Worm (Caenorhabditis elegans) whole organism, L1 larva: ENCODE measurements around the gene hot-1.

Source experiments
- elt-3 ChIP-seq, 6 experiments: fragments of 150-350 bp in 1 of 6; sonication (generic microtip); optimal IDR thresholded peaks; 2 replicates each; lab custom pipeline; 2017 to 2018; ENCODE audit warnings: missing biosample characterization in 6 of 6, missing genetic modification characterization in 6 of 6, inconsistent platforms in 1 of 6
- ets-5 ChIP-seq: fragments of 200-800 bp; sonication (Bioruptor generic); IDR thresholded peaks from 2 replicates; pipeline ENCODE4 v1.3.6; 2022; ENCODE audit warnings: missing genetic modification characterization, missing compliant biosample characterization
- fkh-8 ChIP-seq: sonication (generic microtip); optimal IDR thresholded peaks from 2 replicates; lab custom pipeline; 2016; ENCODE audit warnings: mild to moderate bottlenecking, missing genetic modification characterization, missing compliant biosample characterization
- lin-39 ChIP-seq: fragments of 150-350 bp; optimal IDR thresholded peaks from 2 replicates; lab custom pipeline; 2014; ENCODE audit warnings: missing biosample characterization, missing genetic modification reagents, missing genetic modification characterization
- nhr-28 ChIP-seq: fragments of 150-350 bp; optimal IDR thresholded peaks from 2 replicates; lab custom pipeline; 2014; ENCODE audit warnings: missing biosample characterization, missing genetic modification characterization
- sptf-1 ChIP-seq: fragments of 150-350 bp; optimal IDR thresholded peaks from 2 replicates; lab custom pipeline; 2014; ENCODE audit warnings: missing biosample characterization, missing genetic modification characterization
- tlp-1 ChIP-seq: fragments of 150-350 bp; optimal IDR thresholded peaks from 2 replicates; lab custom pipeline; 2014; ENCODE audit warnings: missing biosample characterization, missing genetic modification characterization
- unc-86 ChIP-seq: sonication (generic microtip); optimal IDR thresholded peaks from 2 replicates; lab custom pipeline; 2016; ENCODE audit warnings: missing genetic modification characterization, missing compliant biosample characterization
- ztf-4 ChIP-seq: fragments of 150-350 bp; optimal IDR thresholded peaks from 2 replicates; lab custom pipeline; 2014; ENCODE audit warnings: missing biosample characterization, missing genetic modification characterization

ce11 chrV:14638075-14638474 lies 17.1 kb downstream of the hot-1 start:
- no peak for TF ChIP-seq ztf-4
- no peak for TF ChIP-seq lin-39
- no peak for TF ChIP-seq sptf-1
- TF ChIP-seq elt-3 (tag; optimal IDR thresholded peaks at IDR 0.05; lab: Kevin White, UChicago) = no peak
- no peak for TF ChIP-seq nhr-28 (tag; lab: Kevin White, UChicago)
- TF ChIP-seq unc-86 (tag; lab: Kevin White, UChicago) = no peak
- TF ChIP-seq tlp-1 = no peak
- TF ChIP-seq fkh-8 = no peak
- TF ChIP-seq ets-5 = no peak
